Fruit fly (Drosophila melanogaster) whole organism, embryonic: ENCODE measurements around the gene Rab3GAP1.

Experiments
- Bteb2 ChIP-seq: fragments of 200-800 bp; sonication (Bioruptor generic); optimal IDR thresholded peaks from 2 replicates; lab custom pipeline; 2016; ENCODE audit warnings: missing biosample characterization, missing genetic modification characterization
- CG1024 ChIP-seq: fragments of 200-800 bp; sonication (Bioruptor generic); IDR thresholded peaks from 2 replicates; pipeline ENCODE4 v1.3.6; 2022; ENCODE audit warnings: missing biosample characterization, missing genetic modification characterization
- CG10366 ChIP-seq: fragments of 200-800 bp; sonication (Bioruptor generic); IDR thresholded peaks from 2 replicates; pipeline ENCODE4 v1.3.6; 2022; ENCODE audit warnings: missing biosample characterization, missing genetic modification characterization
- CG11093 ChIP-seq: fragments of 200-800 bp; sonication (Bioruptor generic); IDR thresholded peaks from 3 replicates; pipeline ENCODE4 v1.3.6; 2022; ENCODE audit warnings: missing biosample characterization, missing genetic modification characterization
- CG12942 ChIP-seq: fragments of 200-800 bp; sonication (Bioruptor generic); optimal IDR thresholded peaks from 3 replicates; lab custom pipeline; 2016; ENCODE audit warnings: missing biosample characterization, missing genetic modification characterization
- CG14965 ChIP-seq: fragments of 200-800 bp; sonication (Bioruptor generic); optimal IDR thresholded peaks from 2 replicates; lab custom pipeline; 2016; ENCODE audit warnings: missing biosample characterization, missing genetic modification characterization, borderline replicate concordance
- CG15696 ChIP-seq: fragments of 200-800 bp; sonication (Bioruptor generic); optimal IDR thresholded peaks from 2 replicates; lab custom pipeline; 2019; ENCODE audit warnings: missing biosample characterization, mild to moderate bottlenecking, missing genetic modification characterization, moderate library complexity
- CG1647 ChIP-seq: fragments of 200-800 bp; sonication (Bioruptor generic); optimal IDR thresholded peaks from 3 replicates; lab custom pipeline; 2016; ENCODE audit warnings: missing biosample characterization, missing genetic modification characterization
- CG18262 ChIP-seq: fragments of 200-800 bp; optimal IDR thresholded peaks from 3 replicates; lab custom pipeline; 2019; ENCODE audit warnings: missing biosample characterization, mild to moderate bottlenecking, missing genetic modification characterization, moderate library complexity
- CG18476 ChIP-seq: fragments of 200-800 bp; sonication (Bioruptor generic); optimal IDR thresholded peaks from 2 replicates; lab custom pipeline; 2016; ENCODE audit warnings: missing biosample characterization, mild to moderate bottlenecking, missing genetic modification characterization
- CG34376 ChIP-seq: fragments of 200-800 bp; sonication (Bioruptor generic); optimal IDR thresholded peaks from 2 replicates; lab custom pipeline; 2018; ENCODE audit warnings: missing biosample characterization, mild to moderate bottlenecking, missing genetic modification characterization
- CG3838 ChIP-seq: fragments of 200-800 bp; sonication (Bioruptor generic); optimal IDR thresholded peaks from 3 replicates; lab custom pipeline; 2016; ENCODE audit warnings: missing biosample characterization, missing genetic modification characterization
- CG3995 ChIP-seq: fragments of 200-800 bp; sonication (Bioruptor generic); optimal IDR thresholded peaks from 3 replicates; lab custom pipeline; 2016; ENCODE audit warnings: missing biosample characterization, missing genetic modification characterization
- CG6175 ChIP-seq: fragments of 200-800 bp; sonication (Bioruptor generic); IDR thresholded peaks from 3 replicates; pipeline ENCODE4 v1.3.6; 2022; ENCODE audit warnings: missing biosample characterization, missing genetic modification characterization
- CG6654 ChIP-seq: fragments of 200-800 bp; sonication (Bioruptor generic); optimal IDR thresholded peaks from 2 replicates; lab custom pipeline; 2017; ENCODE audit warnings: missing biosample characterization, mild to moderate bottlenecking, missing genetic modification characterization
- CG7556 ChIP-seq: fragments of 200-800 bp; sonication (Bioruptor generic); optimal IDR thresholded peaks from 2 replicates; lab custom pipeline; 2017; ENCODE audit warnings: missing biosample characterization, mild to moderate bottlenecking, missing genetic modification characterization
- CG7963 ChIP-seq: fragments of 200-800 bp; sonication (Bioruptor generic); IDR thresholded peaks from 3 replicates; pipeline ENCODE4 v1.3.6; 2022; ENCODE audit warnings: missing biosample characterization, missing genetic modification characterization; ENCODE audit not compliant: partially characterized antibody
- CG9817 ChIP-seq: fragments of 200-800 bp; sonication (Bioruptor generic); optimal IDR thresholded peaks from 2 replicates; lab custom pipeline; 2018; ENCODE audit warnings: missing biosample characterization, mild to moderate bottlenecking, missing genetic modification characterization, moderate library complexity
- CG9876 ChIP-seq: fragments of 200-800 bp; sonication (Bioruptor generic); optimal IDR thresholded peaks from 2 replicates; lab custom pipeline; 2016; ENCODE audit warnings: missing biosample characterization, missing genetic modification characterization
- CTCF ChIP-seq: fragments of 200-800 bp; sonication (Bioruptor generic); optimal IDR thresholded peaks from 2 replicates; lab custom pipeline; 2017; ENCODE audit warnings: missing biosample characterization, mild to moderate bottlenecking, missing genetic modification characterization, moderate library complexity
- Dbx ChIP-seq: fragments of 200-800 bp; sonication (Bioruptor generic); IDR thresholded peaks from 3 replicates; pipeline ENCODE4 v1.3.6; 2022; ENCODE audit warnings: missing biosample characterization, missing genetic modification characterization
- ERR ChIP-seq: fragments of 200-800 bp; sonication (Bioruptor generic); optimal IDR thresholded peaks from 2 replicates; lab custom pipeline; 2016; ENCODE audit warnings: missing biosample characterization, missing genetic modification characterization
- Meics ChIP-seq: fragments of 200-800 bp; sonication (Bioruptor generic); optimal IDR thresholded peaks from 2 replicates; lab custom pipeline; 2017; ENCODE audit warnings: missing biosample characterization, mild to moderate bottlenecking, missing genetic modification characterization
- NC2α ChIP-seq: fragments of 200-800 bp; sonication (Bioruptor generic); optimal IDR thresholded peaks from 2 replicates; lab custom pipeline; 2016; ENCODE audit warnings: missing biosample characterization, missing genetic modification characterization
- Rfx ChIP-seq: fragments of 200-800 bp; sonication (Bioruptor generic); IDR thresholded peaks from 2 replicates; pipeline ENCODE4 v1.3.6; 2022; ENCODE audit warnings: missing biosample characterization, missing genetic modification characterization
- Xrp1 ChIP-seq: fragments of 200-800 bp; sonication (Bioruptor generic); IDR thresholded peaks from 2 replicates; pipeline ENCODE4 v1.3.6; 2022; ENCODE audit warnings: missing biosample characterization, missing genetic modification characterization
- bigmax ChIP-seq: fragments of 200-800 bp; sonication (Bioruptor generic); optimal IDR thresholded peaks from 2 replicates; lab custom pipeline; 2018; ENCODE audit warnings: missing biosample characterization, mild to moderate bottlenecking, missing genetic modification characterization
- btn ChIP-seq: fragments of 200-800 bp; sonication (Bioruptor generic); optimal IDR thresholded peaks from 2 replicates; lab custom pipeline; 2016; ENCODE audit warnings: missing biosample characterization, missing genetic modification characterization
- cwo ChIP-seq: fragments of 200-800 bp; sonication (Bioruptor generic); optimal IDR thresholded peaks from 3 replicates; lab custom pipeline; 2017; ENCODE audit warnings: missing biosample characterization, missing genetic modification characterization, mild to moderate bottlenecking, moderate library complexity, missing genetic modification reagents
- da ChIP-seq: fragments of 200-800 bp; sonication (Bioruptor generic); optimal IDR thresholded peaks from 2 replicates; lab custom pipeline; 2016; ENCODE audit warnings: missing biosample characterization, missing genetic modification characterization
- emc ChIP-seq: fragments of 200-800 bp; sonication (Bioruptor generic); optimal IDR thresholded peaks from 2 replicates; lab custom pipeline; 2016; ENCODE audit warnings: missing biosample characterization, missing genetic modification characterization
- exex ChIP-seq: fragments of 200-800 bp; sonication (Bioruptor generic); optimal IDR thresholded peaks from 4 replicates; lab custom pipeline; 2018; ENCODE audit warnings: missing biosample characterization, mild to moderate bottlenecking, missing genetic modification characterization, moderate library complexity
- fd102C ChIP-seq: fragments of 200-800 bp; sonication (Bioruptor generic); optimal IDR thresholded peaks from 2 replicates; lab custom pipeline; 2018; ENCODE audit warnings: missing biosample characterization, mild to moderate bottlenecking, missing genetic modification characterization, moderate library complexity
- fd3F ChIP-seq: fragments of 200-800 bp; sonication (Bioruptor generic); optimal IDR thresholded peaks from 2 replicates; lab custom pipeline; 2018; ENCODE audit warnings: missing biosample characterization, mild to moderate bottlenecking, missing genetic modification characterization, moderate library complexity
- gem ChIP-seq: fragments of 200-800 bp; sonication (Bioruptor generic); optimal IDR thresholded peaks from 2 replicates; lab custom pipeline; 2019; ENCODE audit warnings: missing biosample characterization, mild to moderate bottlenecking, missing genetic modification characterization, moderate library complexity
- hkb ChIP-seq, 2 experiments: fragments of 200-800 bp in 1 of 2; fragments of >200 bp in 1 of 2; sonication (Bioruptor generic) in 1 of 2; IDR thresholded peaks in 1 of 2; optimal IDR thresholded peaks in 1 of 2; 2 replicates each; pipeline versions ENCODE4 v1.3.6 to Lab custom; 2017 to 2022; ENCODE audit warnings: missing biosample characterization in 1 of 2, missing genetic modification characterization in 1 of 2
- jigr1 ChIP-seq: fragments of 200-800 bp; sonication (Bioruptor generic); IDR thresholded peaks from 3 replicates; pipeline ENCODE4 v1.3.6; 2022; ENCODE audit warnings: missing biosample characterization, missing genetic modification characterization
- kay ChIP-seq: fragments of 200-800 bp; sonication (Bioruptor generic); optimal IDR thresholded peaks from 2 replicates; lab custom pipeline; 2016; ENCODE audit warnings: missing biosample characterization, missing genetic modification characterization
- klu ChIP-seq: fragments of 200-800 bp; sonication (Bioruptor generic); IDR thresholded peaks from 2 replicates; pipeline ENCODE4 v1.3.6; 2022; ENCODE audit warnings: missing biosample characterization, missing genetic modification characterization
- lmd ChIP-seq: fragments of 200-800 bp; sonication (Bioruptor generic); IDR thresholded peaks from 2 replicates; pipeline ENCODE4 v1.3.6; 2022; ENCODE audit warnings: missing biosample characterization, missing genetic modification characterization
- p53 ChIP-seq: fragments of 200-800 bp; sonication (Bioruptor generic); optimal IDR thresholded peaks from 2 replicates; lab custom pipeline; 2016; ENCODE audit warnings: missing biosample characterization, missing genetic modification characterization
- pan ChIP-seq, 4 experiments: fragments of >200 bp in 3 of 4; fragments of 200-800 bp in 1 of 4; sonication (Bioruptor generic) in 1 of 4; optimal IDR thresholded peaks in 3 of 4; IDR thresholded peaks in 1 of 4; 2 replicates each; pipeline versions ENCODE4 v1.3.6 to Lab custom; 2017 to 2022; ENCODE audit warnings: missing biosample characterization in 2 of 4, missing genetic modification characterization in 2 of 4, mixed read lengths in 1 of 4
- phol ChIP-seq: fragments of 200-800 bp; sonication (Bioruptor generic); optimal IDR thresholded peaks from 3 replicates; lab custom pipeline; 2018; ENCODE audit warnings: missing biosample characterization, mild to moderate bottlenecking, missing genetic modification characterization, moderate library complexity
- ssp ChIP-seq: fragments of 200-800 bp; sonication (Bioruptor generic); IDR thresholded peaks from 2 replicates; pipeline ENCODE4 v1.3.6; 2022; ENCODE audit warnings: missing biosample characterization, missing genetic modification characterization
- tio ChIP-seq: fragments of 200-800 bp; sonication (Bioruptor generic); optimal IDR thresholded peaks from 2 replicates; lab custom pipeline; 2017; ENCODE audit warnings: missing biosample characterization, missing genetic modification characterization, inconsistent platforms
- tna ChIP-seq: fragments of 200-800 bp; sonication (Bioruptor generic); IDR thresholded peaks from 2 replicates; pipeline ENCODE4 v1.3.6; 2022; ENCODE audit warnings: missing biosample characterization, missing genetic modification characterization; ENCODE audit not compliant: partially characterized antibody
- trem ChIP-seq: fragments of 200-800 bp; optimal IDR thresholded peaks from 3 replicates; lab custom pipeline; 2019; ENCODE audit warnings: missing biosample characterization, mild to moderate bottlenecking, missing genetic modification characterization, moderate library complexity
- zf30C ChIP-seq: fragments of 200-800 bp; sonication (Bioruptor generic); optimal IDR thresholded peaks from 3 replicates; lab custom pipeline; 2018; ENCODE audit warnings: missing biosample characterization, mild to moderate bottlenecking, missing genetic modification characterization
- zfh1 ChIP-seq: fragments of 200-800 bp; sonication (Bioruptor generic); IDR thresholded peaks from 3 replicates; pipeline ENCODE4 v1.3.6; 2022; ENCODE audit warnings: missing biosample characterization, missing genetic modification characterization
- zfh2 ChIP-seq: fragments of 200-800 bp; sonication (Bioruptor generic); optimal IDR thresholded peaks from 2 replicates; lab custom pipeline; 2016; ENCODE audit warnings: missing biosample characterization, missing genetic modification characterization

Gene Rab3GAP1

dm6 chr2L:1556697-1557564 lies 54.0 kb downstream of the Rab3GAP1 start (continued):
- TF ChIP-seq CG11093 (no peak), fd3F (GFP tag; lab: Kevin White, UChicago) (no peak), CG7556 (GFP tag; lab: Kevin White, UChicago) (peak; percentile 24), klu (GFP tag; lab: Robert Waterston, UW) (no peak), CG6654 (GFP tag; lab: Kevin White, UChicago) (no peak), CG7963 (GFP tag; lab: Robert Waterston, UW) (no peak), gem (peak; percentile 60), Xrp1 (peak; percentile 59), CG10366 (GFP tag; lab: Robert Waterston, UW) (no peak), CG9876 (GFP tag; lab: Kevin White, UChicago) (no peak), exex (no peak), jigr1 (no peak), zfh2 (GFP tag; lab: Kevin White, UChicago) (no peak), CG34376 (GFP tag; lab: Kevin White, UChicago) (no peak), phol (tag; lab: Kevin White, UChicago) (peak; percentile 47), CG18476 (no peak), CG14965 (GFP tag; lab: Kevin White, UChicago) (no peak), CG15696 (tag; lab: Kevin White, UChicago) (peak; percentile 61), CG3995 (no peak), bigmax (GFP tag; lab: Kevin White, UChicago) (no peak), CG12942 (GFP tag; lab: Kevin White, UChicago) (no peak), ssp (GFP tag; lab: Robert Waterston, UW) (no peak), pan (optimal IDR thresholded peaks at IDR 0.05; lab: Kevin White, UChicago) (no peak), pan (GFP tag; optimal IDR thresholded peaks at IDR 0.05 in 1 of 2, IDR thresholded peaks at IDR 0.05 in 1 of 2) (no peak), tio (GFP tag; lab: Kevin White, UChicago) (peak; percentile 10), p53 (GFP tag; lab: Kevin White, UChicago) (no peak), CG1647 (no peak), Meics (GFP tag; lab: Kevin White, UChicago) (peak; percentile 24), btn (GFP tag; lab: Kevin White, UChicago) (no peak), CG1024 (GFP tag; lab: Robert Waterston, UW) (no peak), cwo (GFP tag; lab: Kevin White, UChicago) (no peak), CG3838 (GFP tag; lab: Kevin White, UChicago) (no peak), CTCF (GFP tag; lab: Kevin White, UChicago) (no peak), zf30C (no peak), kay (GFP tag; lab: Kevin White, UChicago) (no peak), Rfx (GFP tag; lab: Robert Waterston, UW) (no peak), lmd (no peak), CG6175 (GFP tag; lab: Robert Waterston, UW) (no peak), ERR (GFP tag; lab: Kevin White, UChicago) (no peak), Bteb2 (GFP tag; lab: Kevin White, UChicago) (no peak), da (GFP tag; lab: Kevin White, UChicago) (no peak), zfh1 (GFP tag; lab: Robert Waterston, UW) (0 out of 3 replicates have a peak, but pooled peaks have one; percentile 48), trem (tag; lab: Kevin White, UChicago) (no peak), Dbx (GFP tag; lab: Robert Waterston, UW) (no peak), emc (no peak), CG18262 (tag; lab: Kevin White, UChicago) (peak; percentile 59), CG9817 (tag; lab: Kevin White, UChicago) (no peak), tna (GFP tag; lab: Robert Waterston, UW) (no peak), hkb (optimal IDR thresholded peaks at IDR 0.05; lab: Kevin White, UChicago) (no peak), hkb (GFP tag; IDR thresholded peaks at IDR 0.05; lab: Robert Waterston, UW) (no peak), NC2α (no peak), fd102C (no peak)
